Fruit fly (Drosophila melanogaster) whole organism, embryonic: ENCODE data around the gene Ir67a.

Experiments used
- Bteb2 ChIP-seq: fragments of 200-800 bp; sonication (Bioruptor generic); optimal IDR thresholded peaks from 2 replicates; lab custom pipeline; 2016; ENCODE audit warnings: missing biosample characterization, missing genetic modification characterization
- CG12104 ChIP-seq: fragments of 200-800 bp; sonication (Bioruptor generic); optimal IDR thresholded peaks from 3 replicates; lab custom pipeline; 2016; ENCODE audit warnings: missing biosample characterization, missing genetic modification characterization
- CG12942 ChIP-seq: fragments of 200-800 bp; sonication (Bioruptor generic); optimal IDR thresholded peaks from 3 replicates; lab custom pipeline; 2016; ENCODE audit warnings: missing biosample characterization, missing genetic modification characterization
- CG17359 ChIP-seq: fragments of 200-800 bp; sonication (Bioruptor generic); optimal IDR thresholded peaks from 3 replicates; lab custom pipeline; 2018; ENCODE audit warnings: missing biosample characterization, mild to moderate bottlenecking, missing genetic modification characterization, moderate library complexity
- CG17385 ChIP-seq: fragments of 200-800 bp; sonication (Bioruptor generic); optimal IDR thresholded peaks from 3 replicates; lab custom pipeline; 2018; ENCODE audit warnings: missing biosample characterization, mild to moderate bottlenecking, missing genetic modification characterization
- CG17568 ChIP-seq: fragments of 200-800 bp; sonication (Bioruptor generic); optimal IDR thresholded peaks from 2 replicates; lab custom pipeline; 2018; ENCODE audit warnings: missing biosample characterization, mild to moderate bottlenecking, missing genetic modification characterization, moderate library complexity
- CG2678 ChIP-seq: fragments of 200-800 bp; sonication (Bioruptor generic); optimal IDR thresholded peaks from 3 replicates; lab custom pipeline; 2019; ENCODE audit warnings: missing biosample characterization, mild to moderate bottlenecking, missing genetic modification characterization, moderate library complexity
- CG2712 ChIP-seq: fragments of 200-800 bp; optimal IDR thresholded peaks from 3 replicates; lab custom pipeline; 2019; ENCODE audit warnings: missing biosample characterization, mild to moderate bottlenecking, missing genetic modification characterization, moderate library complexity
- CG34422 ChIP-seq: fragments of 200-800 bp; sonication (Bioruptor generic); IDR thresholded peaks from 3 replicates; pipeline ENCODE4 v1.3.6; 2022; ENCODE audit warnings: missing biosample characterization, missing genetic modification characterization
- CG4282 ChIP-seq: fragments of 200-800 bp; sonication (Bioruptor generic); optimal IDR thresholded peaks from 2 replicates; lab custom pipeline; 2016; ENCODE audit warnings: missing biosample characterization, missing genetic modification characterization
- CG43689 ChIP-seq: fragments of 200-800 bp; sonication (Bioruptor generic); IDR thresholded peaks from 2 replicates; pipeline ENCODE4 v1.3.6; 2022; ENCODE audit warnings: missing biosample characterization, missing genetic modification characterization
- CG6254 ChIP-seq: fragments of 200-800 bp; sonication (Bioruptor generic); optimal IDR thresholded peaks from 3 replicates; lab custom pipeline; 2017; ENCODE audit warnings: mild to moderate bottlenecking, missing biosample characterization, missing genetic modification reagents, missing genetic modification characterization
- CG6689 ChIP-seq: fragments of 200-800 bp; sonication (Bioruptor generic); IDR thresholded peaks from 2 replicates; pipeline ENCODE4 v1.3.6; 2022; ENCODE audit warnings: missing biosample characterization, missing genetic modification characterization
- CG8944 ChIP-seq: fragments of 200-800 bp; sonication (Bioruptor generic); optimal IDR thresholded peaks from 3 replicates; lab custom pipeline; 2016; ENCODE audit warnings: missing biosample characterization, missing genetic modification characterization
- CG9727 ChIP-seq: fragments of 200-800 bp; sonication (Bioruptor generic); optimal IDR thresholded peaks from 3 replicates; lab custom pipeline; 2017; ENCODE audit warnings: missing biosample characterization, mild to moderate bottlenecking, missing genetic modification characterization
- CG9876 ChIP-seq: fragments of 200-800 bp; sonication (Bioruptor generic); optimal IDR thresholded peaks from 2 replicates; lab custom pipeline; 2016; ENCODE audit warnings: missing biosample characterization, missing genetic modification characterization
- CrebB ChIP-seq: fragments of 200-800 bp; sonication (Bioruptor generic); optimal IDR thresholded peaks from 3 replicates; lab custom pipeline; 2018; ENCODE audit warnings: missing biosample characterization, mild to moderate bottlenecking, missing genetic modification characterization
- Dbx ChIP-seq: fragments of 200-800 bp; sonication (Bioruptor generic); IDR thresholded peaks from 3 replicates; pipeline ENCODE4 v1.3.6; 2022; ENCODE audit warnings: missing biosample characterization, missing genetic modification characterization
- Dp ChIP-seq: fragments of 200-800 bp; sonication (Bioruptor generic); optimal IDR thresholded peaks from 2 replicates; lab custom pipeline; 2018; ENCODE audit warnings: missing biosample characterization, mild to moderate bottlenecking, missing genetic modification characterization, moderate library complexity
- H15 ChIP-seq: fragments of 200-800 bp; sonication (Bioruptor generic); IDR thresholded peaks from 3 replicates; pipeline ENCODE4 v1.3.6; 2022; ENCODE audit warnings: missing biosample characterization, missing genetic modification characterization
- HLH3B ChIP-seq: fragments of 200-800 bp; sonication (Bioruptor generic); IDR thresholded peaks from 2 replicates; pipeline ENCODE4 v1.3.6; 2022; ENCODE audit warnings: missing biosample characterization, missing genetic modification characterization
- Lim3 ChIP-seq: fragments of 200-800 bp; sonication (Bioruptor generic); IDR thresholded peaks from 2 replicates; pipeline ENCODE4 v1.3.6; 2022; ENCODE audit warnings: missing biosample characterization, missing genetic modification characterization
- MBD-R2 ChIP-seq: fragments of 200-800 bp; sonication (Bioruptor generic); IDR thresholded peaks from 2 replicates; pipeline ENCODE4 v1.3.6; 2022; ENCODE audit warnings: missing biosample characterization, missing genetic modification characterization
- MESR4 ChIP-seq: fragments of 200-800 bp; sonication (Bioruptor generic); optimal IDR thresholded peaks from 2 replicates; lab custom pipeline; 2018; ENCODE audit warnings: missing biosample characterization, mild to moderate bottlenecking, missing genetic modification characterization, moderate library complexity
- Myb ChIP-seq: fragments of 200-800 bp; sonication (Bioruptor generic); optimal IDR thresholded peaks from 2 replicates; lab custom pipeline; 2016; ENCODE audit warnings: missing biosample characterization, missing genetic modification characterization
- NC2α ChIP-seq: fragments of 200-800 bp; sonication (Bioruptor generic); optimal IDR thresholded peaks from 2 replicates; lab custom pipeline; 2016; ENCODE audit warnings: missing biosample characterization, missing genetic modification characterization
- Neu2 ChIP-seq: fragments of 200-800 bp; sonication (Bioruptor generic); optimal IDR thresholded peaks from 3 replicates; lab custom pipeline; 2016; ENCODE audit warnings: missing biosample characterization, missing genetic modification characterization, borderline replicate concordance
- Nf-YB ChIP-seq: fragments of 200-800 bp; sonication (Bioruptor generic); optimal IDR thresholded peaks from 3 replicates; lab custom pipeline; 2019; ENCODE audit warnings: missing biosample characterization, mild to moderate bottlenecking, missing genetic modification characterization, moderate library complexity
- Oli ChIP-seq: fragments of 200-800 bp; sonication (Bioruptor generic); optimal IDR thresholded peaks from 2 replicates; lab custom pipeline; 2018; ENCODE audit warnings: missing biosample characterization, mild to moderate bottlenecking, missing genetic modification characterization, moderate library complexity
- PHDP ChIP-seq: fragments of 200-800 bp; sonication (Bioruptor generic); optimal IDR thresholded peaks from 3 replicates; lab custom pipeline; 2018; ENCODE audit warnings: missing biosample characterization, mild to moderate bottlenecking, missing genetic modification characterization, moderate library complexity
- Ravus ChIP-seq: fragments of 200-800 bp; sonication (Bioruptor generic); IDR thresholded peaks from 2 replicates; pipeline ENCODE4 v1.3.6; 2022; ENCODE audit warnings: missing biosample characterization, missing genetic modification characterization
- abd-A ChIP-seq: fragments of 200-800 bp; sonication (Bioruptor generic); optimal IDR thresholded peaks from 3 replicates; lab custom pipeline; 2019; ENCODE audit warnings: missing biosample characterization, mild to moderate bottlenecking, missing genetic modification characterization, moderate library complexity
- emc ChIP-seq: fragments of 200-800 bp; sonication (Bioruptor generic); optimal IDR thresholded peaks from 2 replicates; lab custom pipeline; 2016; ENCODE audit warnings: missing biosample characterization, missing genetic modification characterization
- gsb-n ChIP-seq: fragments of 200-800 bp; sonication (Bioruptor generic); optimal IDR thresholded peaks from 3 replicates; lab custom pipeline; 2018; ENCODE audit warnings: missing biosample characterization, mild to moderate bottlenecking, missing genetic modification characterization
- h ChIP-seq: fragments of >200 bp; optimal IDR thresholded peaks from 2 replicates; lab custom pipeline; 2017
- knrl ChIP-seq: fragments of 200-800 bp; sonication (Bioruptor generic); IDR thresholded peaks from 3 replicates; pipeline ENCODE4 v1.3.6; 2022; ENCODE audit warnings: missing biosample characterization, missing genetic modification characterization; ENCODE audit not compliant: partially characterized antibody
- mirr ChIP-seq: fragments of 200-800 bp; sonication (Bioruptor generic); optimal IDR thresholded peaks from 3 replicates; lab custom pipeline; 2018; ENCODE audit warnings: missing biosample characterization, mild to moderate bottlenecking, missing genetic modification characterization
- odd ChIP-seq: fragments of 200-800 bp; sonication (Bioruptor generic); optimal IDR thresholded peaks from 2 replicates; lab custom pipeline; 2017; ENCODE audit warnings: missing biosample characterization, mild to moderate bottlenecking, missing genetic modification characterization
- otp ChIP-seq: fragments of 200-800 bp; sonication (Bioruptor generic); IDR thresholded peaks from 3 replicates; pipeline ENCODE4, ENCODE4 v1.3.6; 2022; ENCODE audit warnings: missing biosample characterization, missing genetic modification characterization
- p53 ChIP-seq: fragments of 200-800 bp; sonication (Bioruptor generic); optimal IDR thresholded peaks from 2 replicates; lab custom pipeline; 2016; ENCODE audit warnings: missing biosample characterization, missing genetic modification characterization
- pan ChIP-seq, 4 experiments: fragments of >200 bp in 3 of 4; fragments of 200-800 bp in 1 of 4; sonication (Bioruptor generic) in 1 of 4; optimal IDR thresholded peaks in 3 of 4; IDR thresholded peaks in 1 of 4; 2 replicates each; pipeline versions ENCODE4 v1.3.6 to Lab custom; 2017 to 2022; ENCODE audit warnings: missing biosample characterization in 2 of 4, missing genetic modification characterization in 2 of 4, mixed read lengths in 1 of 4
- pzg ChIP-seq: fragments of 200-800 bp; sonication (Bioruptor generic); optimal IDR thresholded peaks from 3 replicates; lab custom pipeline; 2018; ENCODE audit warnings: missing biosample characterization, mild to moderate bottlenecking, missing genetic modification characterization, moderate library complexity
- ranshi ChIP-seq: fragments of 200-800 bp; sonication (Bioruptor generic); IDR thresholded peaks from 2 replicates; pipeline ENCODE4 v1.3.6; 2022; ENCODE audit warnings: missing biosample characterization, missing genetic modification characterization
- run ChIP-seq: fragments of 200-800 bp; sonication (Bioruptor generic); optimal IDR thresholded peaks from 3 replicates; lab custom pipeline; 2018; ENCODE audit warnings: missing biosample characterization, mild to moderate bottlenecking, missing genetic modification characterization
- salm ChIP-seq: fragments of 200-800 bp; sonication (Bioruptor generic); optimal IDR thresholded peaks from 2 replicates; lab custom pipeline; 2018; ENCODE audit warnings: missing biosample characterization, mild to moderate bottlenecking, missing genetic modification characterization
- seq ChIP-seq: fragments of 200-800 bp; sonication (Bioruptor generic); IDR thresholded peaks from 2 replicates; pipeline ENCODE4 v1.3.6; 2022; ENCODE audit warnings: missing biosample characterization, missing genetic modification characterization
- tap ChIP-seq: fragments of 200-800 bp; optimal IDR thresholded peaks from 3 replicates; lab custom pipeline; 2019; ENCODE audit warnings: missing biosample characterization, mild to moderate bottlenecking, missing genetic modification characterization, moderate library complexity
- wdn ChIP-seq: fragments of 200-800 bp; sonication (Bioruptor generic); IDR thresholded peaks from 2 replicates; pipeline ENCODE4 v1.3.6; 2022; ENCODE audit warnings: missing biosample characterization, missing genetic modification characterization
- zfh1 ChIP-seq: fragments of 200-800 bp; sonication (Bioruptor generic); IDR thresholded peaks from 3 replicates; pipeline ENCODE4 v1.3.6; 2022; ENCODE audit warnings: missing biosample characterization, missing genetic modification characterization

The Ir67a gene

DNA sequence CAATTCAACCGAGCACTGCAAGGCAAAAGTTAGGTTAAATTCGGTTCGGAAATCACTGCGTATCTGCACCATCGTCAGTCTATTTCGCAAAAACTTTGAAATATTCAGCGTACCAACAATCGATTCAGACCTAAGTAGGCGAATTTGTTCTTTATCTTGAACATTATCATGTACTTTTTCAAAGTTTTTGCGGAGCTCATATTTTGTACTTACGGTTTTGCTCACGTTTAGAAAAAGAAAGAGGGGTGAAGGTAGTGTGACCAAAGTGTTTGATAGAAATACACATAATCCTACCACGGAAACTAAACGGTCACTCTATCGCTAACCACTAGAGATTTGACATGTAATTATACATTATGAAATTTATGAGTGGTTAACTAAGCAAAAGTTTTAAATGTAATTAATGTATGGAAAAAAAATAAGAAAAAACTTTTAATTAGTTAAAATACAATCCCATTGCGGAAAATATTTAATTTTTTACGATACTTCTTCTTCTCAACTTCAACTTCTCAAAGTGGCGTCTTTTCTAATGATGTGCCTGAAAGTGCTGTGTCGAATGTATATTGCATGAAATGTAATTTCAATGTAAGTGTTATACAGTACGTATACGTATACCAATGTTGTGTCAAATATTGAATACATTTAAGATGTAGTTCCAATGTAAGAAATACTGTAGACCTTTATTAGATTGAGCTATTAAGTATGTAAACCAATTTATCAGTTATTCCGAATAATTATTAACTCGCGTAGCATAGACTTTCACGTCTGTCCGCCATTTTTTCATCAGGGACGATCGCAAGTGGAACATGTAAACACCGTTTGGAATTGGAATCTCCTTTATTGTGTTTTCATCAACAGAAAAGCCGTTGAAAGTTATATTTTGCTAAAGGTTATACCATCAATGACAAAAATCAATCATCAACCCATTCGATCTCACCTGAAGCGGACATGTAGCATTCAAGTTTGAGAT lies 32.2 kb downstream of the Ir67a start, which contains the start of gene RpS9 (continued):
- TF ChIP-seq CG43689 (GFP tag; lab: Robert Waterston, UW) (no peak), mirr (GFP tag; lab: Kevin White, UChicago) (peak; percentile 66), Lim3 (GFP tag; lab: Robert Waterston, UW) (no peak), seq (GFP tag; lab: Robert Waterston, UW) (no peak), pan (optimal IDR thresholded peaks at IDR 0.05; lab: Kevin White, UChicago) (no peak), pan (GFP tag; optimal IDR thresholded peaks at IDR 0.05 in 1 of 2, IDR thresholded peaks at IDR 0.05 in 1 of 2) (no peak), CrebB (peak; percentile 67), Dp (GFP tag; lab: Kevin White, UChicago) (peak; percentile 8), wdn (GFP tag; lab: Robert Waterston, UW) (no peak), emc (GFP tag; lab: Kevin White, UChicago) (no peak), Nf-YB (GFP tag; lab: Kevin White, UChicago) (peak; percentile 33), CG2678 (tag; lab: Kevin White, UChicago) (peak; percentile 58), CG9876 (GFP tag; lab: Kevin White, UChicago) (no peak), PHDP (peak; percentile 56), salm (tag; lab: Kevin White, UChicago) (peak; percentile 19), CG34422 (GFP tag; lab: Robert Waterston, UW) (peak; percentile 48; the same call in 1 of the 3 replicates), run (tag; lab: Kevin White, UChicago) (no peak), CG17359 (tag; lab: Kevin White, UChicago) (peak; percentile 38), CG12942 (GFP tag; lab: Kevin White, UChicago) (no peak), Bteb2 (no peak), abd-A (tag; lab: Kevin White, UChicago) (peak; percentile 38), MBD-R2 (GFP tag; lab: Robert Waterston, UW) (no peak), CG12104 (GFP tag; lab: Kevin White, UChicago) (no peak), Neu2 (GFP tag; lab: Kevin White, UChicago) (no peak), gsb-n (tag; lab: Kevin White, UChicago) (peak; percentile 11), odd (GFP tag; lab: Kevin White, UChicago) (peak; percentile 48), Oli (tag; lab: Kevin White, UChicago) (no peak), H15 (GFP tag; lab: Robert Waterston, UW) (no peak), Dbx (GFP tag; lab: Robert Waterston, UW) (0 out of 3 replicates have a peak, but pooled peaks have one; percentile 41), CG17385 (GFP tag; lab: Kevin White, UChicago) (peak; percentile 36), tap (tag; lab: Kevin White, UChicago) (no peak), zfh1 (GFP tag; lab: Robert Waterston, UW) (no peak), Ravus (GFP tag; lab: Robert Waterston, UW) (no peak), otp (GFP tag; lab: Robert Waterston, UW) (no peak), CG6689 (GFP tag; lab: Robert Waterston, UW) (no peak), CG9727 (GFP tag; lab: Kevin White, UChicago) (peak; percentile 39), pzg (GFP tag; lab: Kevin White, UChicago) (peak; percentile 61), MESR4 (GFP tag; lab: Kevin White, UChicago) (peak; percentile 98), p53 (GFP tag; lab: Kevin White, UChicago) (no peak), h (lab: Kevin White, UChicago) (no peak), knrl (GFP tag; lab: Robert Waterston, UW) (peak; percentile 54; the same call in 1 of the 3 replicates), CG17568 (GFP tag; lab: Kevin White, UChicago) (peak; percentile 73), CG8944 (no peak), NC2α (GFP tag; lab: Kevin White, UChicago) (no peak), CG6254 (GFP tag; lab: Kevin White, UChicago) (no peak), HLH3B (GFP tag; lab: Robert Waterston, UW) (no peak), CG4282 (GFP tag; lab: Kevin White, UChicago) (no peak), ranshi (GFP tag; lab: Robert Waterston, UW) (no peak; the same call in 1 of the 2 replicates), CG2712 (peak; percentile 46), Myb (GFP tag; lab: Kevin White, UChicago) (peak; percentile 18)
